Worm (Caenorhabditis elegans): Measurements from ENCODE around the gene Y17G9A.2.

The Y17G9A.2 gene

ce11 chrIV:4856195-4856594 is at the start of gene Y17G9A.2:
Y17G9A.2 (minus strand) TSS chrIV:4856295.
- no peak for TF ChIP-seq W03F9.2 (tag; optimal IDR thresholded peaks at IDR 0.05)
- no peak for TF ChIP-seq him-1 (tag; optimal IDR thresholded peaks at IDR 0.05)
- TF ChIP-seq dao-5 (tag; optimal IDR thresholded peaks at IDR 0.05), result no peak

- no peak for TF ChIP-seq dao-5 (tag; optimal IDR thresholded peaks at IDR 0.05)
- TF ChIP-seq W03F9.2 (tag; optimal IDR thresholded peaks at IDR 0.05), result no peak
- TF ChIP-seq him-1 (tag; optimal IDR thresholded peaks at IDR 0.05), result no peak
Observed at ce11 chrIV:4905645-4906135, 49.6 kb upstream of the Y17G9A.2 start, which contains the start of gene T08B6.4. T08B6.4 (plus strand) TSS chrIV:4905695.

- no peak for TF ChIP-seq him-1 (tag; optimal IDR thresholded peaks at IDR 0.05)
Observed at ce11 chrIV:4903961-4904360, 47.9 kb upstream of the Y17G9A.2 start, which contains the start of gene str-161. str-161 (minus strand) TSS chrIV:4904061.

- no peak for TF ChIP-seq W03F9.2 (tag; optimal IDR thresholded peaks at IDR 0.05)
- no peak for TF ChIP-seq him-1 (tag; optimal IDR thresholded peaks at IDR 0.05)
- no peak for TF ChIP-seq dao-5 (tag; optimal IDR thresholded peaks at IDR 0.05)
Observed at ce11 chrIV:4890543-4890942, 34.4 kb upstream of the Y17G9A.2 start, which contains the start of gene T08B6.9. T08B6.9 (plus strand) TSS chrIV:4890843.

ce11 chrIV:4889613-4890012 is 33.5 kb upstream of the Y17G9A.2 start, which contains the start of gene sgnh-1:
sgnh-1 (plus strand) TSS chrIV:4889913.
- TF ChIP-seq dao-5 (tag; optimal IDR thresholded peaks at IDR 0.05) (no peak), him-1 (tag; optimal IDR thresholded peaks at IDR 0.05) (no peak), W03F9.2 (tag; optimal IDR thresholded peaks at IDR 0.05) (no peak)

ce11 chrIV:4887258-4887657 is 31.2 kb upstream of the Y17G9A.2 start, which contains the start of gene T08B6.1:
T08B6.1 (minus strand) TSS chrIV:4887358.
- TF ChIP-seq him-1 (tag; optimal IDR thresholded peaks at IDR 0.05), result no peak
- no peak for TF ChIP-seq W03F9.2 (tag; optimal IDR thresholded peaks at IDR 0.05)
- no peak for TF ChIP-seq dao-5 (tag; optimal IDR thresholded peaks at IDR 0.05)

- no peak for TF ChIP-seq him-1 (tag; optimal IDR thresholded peaks at IDR 0.05)
- TF ChIP-seq dao-5 (tag; optimal IDR thresholded peaks at IDR 0.05), result no peak
- no peak for TF ChIP-seq W03F9.2 (tag; optimal IDR thresholded peaks at IDR 0.05)
Observed at ce11 chrIV:4885435-4885834, 29.3 kb upstream of the Y17G9A.2 start.

ce11 chrIV:4883984-4884383 is 27.9 kb upstream of the Y17G9A.2 start, which contains the start of gene str-166:
str-166 (plus strand) TSS chrIV:4884284.
- no peak for TF ChIP-seq him-1 (tag; optimal IDR thresholded peaks at IDR 0.05)
- no peak for TF ChIP-seq W03F9.2 (tag; optimal IDR thresholded peaks at IDR 0.05)
- TF ChIP-seq dao-5 (tag; optimal IDR thresholded peaks at IDR 0.05), result no peak

- TF ChIP-seq W03F9.2 (tag; optimal IDR thresholded peaks at IDR 0.05), result peak; percentile 6
- no peak for TF ChIP-seq dao-5 (tag; optimal IDR thresholded peaks at IDR 0.05)
- TF ChIP-seq him-1 (tag; optimal IDR thresholded peaks at IDR 0.05), result no peak
Observed at ce11 chrIV:4880634-4881033, 24.5 kb upstream of the Y17G9A.2 start.

ce11 chrIV:4877102-4877501 is 21.0 kb upstream of the Y17G9A.2 start, which contains the start of gene str-170:
str-170 (plus strand) TSS chrIV:4877402.
- no peak for TF ChIP-seq W03F9.2 (tag; optimal IDR thresholded peaks at IDR 0.05)

- TF ChIP-seq W03F9.2 (tag; optimal IDR thresholded peaks at IDR 0.05), result no peak
- TF ChIP-seq him-1 (tag; optimal IDR thresholded peaks at IDR 0.05), result no peak
- TF ChIP-seq dao-5 (tag; optimal IDR thresholded peaks at IDR 0.05), result no peak
Observed at ce11 chrIV:4874603-4875002, 18.5 kb upstream of the Y17G9A.2 start, which contains the start of gene str-174. str-174 (minus strand) TSS chrIV:4874703.

ce11 chrIV:4870546-4870945 is 14.5 kb upstream of the Y17G9A.2 start, which contains the start of gene str-175:
str-175 (minus strand) TSS chrIV:4870646.
- TF ChIP-seq W03F9.2 (tag; optimal IDR thresholded peaks at IDR 0.05) (no peak), him-1 (tag; optimal IDR thresholded peaks at IDR 0.05) (no peak), dao-5 (tag; optimal IDR thresholded peaks at IDR 0.05) (no peak)

- no peak for TF ChIP-seq dao-5 (tag; optimal IDR thresholded peaks at IDR 0.05)
- TF ChIP-seq him-1 (tag; optimal IDR thresholded peaks at IDR 0.05), result no peak
- TF ChIP-seq W03F9.2 (tag; optimal IDR thresholded peaks at IDR 0.05), result no peak
Observed at ce11 chrIV:4867610-4868009, 11.5 kb upstream of the Y17G9A.2 start, which contains the start of gene str-172. str-172 (minus strand) TSS chrIV:4867710.

- TF ChIP-seq dao-5 (tag; optimal IDR thresholded peaks at IDR 0.05), result no peak
- no peak for TF ChIP-seq him-1 (tag; optimal IDR thresholded peaks at IDR 0.05)
- no peak for TF ChIP-seq W03F9.2 (tag; optimal IDR thresholded peaks at IDR 0.05)
Observed at ce11 chrIV:4866599-4866998, 10.5 kb upstream of the Y17G9A.2 start.

ce11 chrIV:4864524-4864923 is 8.4 kb upstream of the Y17G9A.2 start:
- TF ChIP-seq dao-5 (tag; optimal IDR thresholded peaks at IDR 0.05) (no peak), him-1 (tag; optimal IDR thresholded peaks at IDR 0.05) (no peak), W03F9.2 (tag; optimal IDR thresholded peaks at IDR 0.05) (no peak)
